Worm (Caenorhabditis elegans) whole organism, young adult: ENCODE data around the gene kdp-1.

ENCODE experiments used
- B0261.1 ChIP-seq: sonication (generic microtip); optimal IDR thresholded peaks from 2 replicates; lab custom pipeline; 2016; ENCODE audit warnings: mild to moderate bottlenecking, missing genetic modification characterization, moderate library complexity, missing compliant biosample characterization
- D2030.7 ChIP-seq: fragments of 200-800 bp; sonication (Bioruptor generic); IDR thresholded peaks from 2 replicates; pipeline ENCODE4 v1.3.6; 2022; ENCODE audit warnings: missing genetic modification reagents, missing genetic modification characterization, missing compliant biosample characterization
- F37B4.10 ChIP-seq: fragments of 200-800 bp; sonication (Bioruptor generic); IDR thresholded peaks from 2 replicates; pipeline ENCODE4 v1.3.6; 2022; ENCODE audit warnings: missing genetic modification characterization, missing compliant biosample characterization
- F39B2.1 ChIP-seq: fragments of 200-800 bp; sonication (Bioruptor generic); IDR thresholded peaks from 2 replicates; pipeline ENCODE4 v1.3.6; 2022; ENCODE audit warnings: missing genetic modification reagents, missing genetic modification characterization, missing compliant biosample characterization
- F55B11.4 ChIP-seq: sonication (generic microtip); optimal IDR thresholded peaks from 2 replicates; lab custom pipeline; 2016; ENCODE audit warnings: missing compliant biosample characterization, missing genetic modification characterization, borderline replicate concordance; ENCODE audit not compliant: insufficient read depth
- K12H6.12 ChIP-seq: fragments of 200-800 bp; sonication (Bioruptor generic); optimal IDR thresholded peaks from 2 replicates; lab custom pipeline; 2018; ENCODE audit warnings: mild to moderate bottlenecking, missing genetic modification characterization, missing compliant biosample characterization
- T26A5.8 ChIP-seq: sonication (generic microtip); optimal IDR thresholded peaks from 2 replicates; lab custom pipeline; 2016; ENCODE audit warnings: missing genetic modification characterization, missing compliant biosample characterization
- Y53G8AR.9 ChIP-seq: fragments of 200-800 bp; sonication (Bioruptor generic); conservative IDR thresholded peaks from 2 replicates; pipeline ENCODE4 v1.3.6; 2022; ENCODE audit warnings: missing genetic modification reagents, missing genetic modification characterization, missing compliant biosample characterization
- Y56A3A.18 ChIP-seq: fragments of 200-800 bp; sonication (Bioruptor generic); IDR thresholded peaks from 2 replicates; pipeline ENCODE4 v1.3.6; 2022; ENCODE audit warnings: missing genetic modification reagents, missing genetic modification characterization, missing compliant biosample characterization
- Y67H2A.10 ChIP-seq: fragments of 200-800 bp; sonication (Bioruptor generic); conservative IDR thresholded peaks from 2 replicates; pipeline ENCODE4 v1.3.6; 2022; ENCODE audit warnings: missing genetic modification reagents, missing genetic modification characterization, missing compliant biosample characterization
- akir-1 ChIP-seq: fragments of 200-800 bp; sonication (Bioruptor generic); optimal IDR thresholded peaks from 2 replicates; lab custom pipeline; 2018; ENCODE audit warnings: mild to moderate bottlenecking, missing genetic modification characterization, moderate library complexity, missing compliant biosample characterization
- attf-3 ChIP-seq: fragments of 200-800 bp; sonication (Bioruptor generic); conservative IDR thresholded peaks from 2 replicates; pipeline ENCODE4 v1.3.6; 2022; ENCODE audit warnings: missing genetic modification reagents, missing genetic modification characterization, missing compliant biosample characterization
- attf-5 ChIP-seq: fragments of 200-800 bp; sonication (Bioruptor generic); optimal IDR thresholded peaks from 2 replicates; lab custom pipeline; 2018; ENCODE audit warnings: mild to moderate bottlenecking, missing genetic modification characterization, missing compliant biosample characterization
- attf-6 ChIP-seq: fragments of 200-800 bp; sonication (Bioruptor generic); IDR thresholded peaks from 2 replicates; pipeline ENCODE4 v1.3.6; 2022; ENCODE audit warnings: missing genetic modification reagents, missing genetic modification characterization, missing compliant biosample characterization
- cebp-1 ChIP-seq, 2 experiments: fragments of 200-800 bp in 1 of 2; sonication (Bioruptor generic) in 1 of 2; sonication (generic microtip) in 1 of 2; IDR thresholded peaks in 1 of 2; optimal IDR thresholded peaks in 1 of 2; 2 replicates each; pipeline versions ENCODE4 v1.3.6 to Lab custom; 2017 to 2022; ENCODE audit warnings: missing compliant biosample characterization in 2 of 2, missing genetic modification characterization in 2 of 2, mild to moderate bottlenecking in 1 of 2, missing genetic modification reagents in 1 of 2, moderate library complexity in 1 of 2
- cebp-2 ChIP-seq: fragments of 200-800 bp; sonication (Bioruptor generic); IDR thresholded peaks from 2 replicates; pipeline ENCODE4 v1.3.6; 2022; ENCODE audit warnings: missing genetic modification characterization, missing compliant biosample characterization
- ceh-58 ChIP-seq: fragments of 200-800 bp; sonication (Bioruptor generic); IDR thresholded peaks from 2 replicates; pipeline ENCODE4 v1.3.6; 2022; ENCODE audit warnings: missing genetic modification characterization, missing compliant biosample characterization
- ceh-79 ChIP-seq: sonication (generic microtip); optimal IDR thresholded peaks from 2 replicates; lab custom pipeline; 2017; ENCODE audit warnings: mild to moderate bottlenecking, missing genetic modification characterization, missing compliant biosample characterization
- dox-1 ChIP-seq: fragments of 200-800 bp; sonication (Bioruptor generic); IDR thresholded peaks from 2 replicates; pipeline ENCODE4 v1.3.6; 2022; ENCODE audit warnings: missing genetic modification reagents, missing genetic modification characterization, missing compliant biosample characterization
- dpff-1 ChIP-seq: sonication (generic microtip); optimal IDR thresholded peaks from 2 replicates; lab custom pipeline; 2017; ENCODE audit warnings: mild to moderate bottlenecking, missing genetic modification characterization, missing compliant biosample characterization
- dpl-1 ChIP-seq: fragments of 150-350 bp; optimal IDR thresholded peaks from 2 replicates; lab custom pipeline; 2014; ENCODE audit warnings: missing biosample characterization, missing genetic modification reagents, missing genetic modification characterization
- efl-1 ChIP-seq: fragments of 150-350 bp; optimal IDR thresholded peaks from 2 replicates; lab custom pipeline; 2014; ENCODE audit warnings: missing biosample characterization, missing genetic modification reagents, missing genetic modification characterization
- hlh-12 ChIP-seq: sonication (generic microtip); optimal IDR thresholded peaks from 2 replicates; lab custom pipeline; 2016; ENCODE audit warnings: missing genetic modification characterization, missing compliant biosample characterization
- hmg-1.2 ChIP-seq: fragments of 200-800 bp; sonication (Bioruptor generic); IDR thresholded peaks from 2 replicates; pipeline ENCODE4 v1.3.6; 2022; ENCODE audit warnings: missing genetic modification reagents, missing genetic modification characterization, missing compliant biosample characterization
- lin-26 ChIP-seq: fragments of 200-800 bp; sonication (Bioruptor generic); IDR thresholded peaks from 2 replicates; pipeline ENCODE4 v1.3.6; 2022; ENCODE audit warnings: missing genetic modification reagents, missing genetic modification characterization, missing compliant biosample characterization
- lin-35 ChIP-seq, 3 experiments: fragments of 150-350 bp in 2 of 3; sonication (generic microtip) in 1 of 3; optimal IDR thresholded peaks; 2 replicates each; lab custom pipeline; 2014 to 2018; ENCODE audit warnings: missing biosample characterization in 3 of 3, missing genetic modification characterization in 3 of 3, missing genetic modification reagents in 3 of 3
- lsl-1 ChIP-seq: fragments of 200-800 bp; sonication (Bioruptor generic); optimal IDR thresholded peaks from 2 replicates; lab custom pipeline; 2018; ENCODE audit warnings: mild to moderate bottlenecking, missing genetic modification characterization, moderate library complexity, missing compliant biosample characterization
- madf-10 ChIP-seq: sonication (generic microtip); optimal IDR thresholded peaks from 2 replicates; lab custom pipeline; 2016; ENCODE audit warnings: mild to moderate bottlenecking, missing genetic modification characterization, missing compliant biosample characterization
- madf-8 ChIP-seq: fragments of 200-800 bp; sonication (Bioruptor generic); conservative IDR thresholded peaks from 2 replicates; pipeline ENCODE4 v1.3.6; 2022; ENCODE audit warnings: missing genetic modification reagents, missing genetic modification characterization, missing compliant biosample characterization
- nfya-2 ChIP-seq: fragments of 200-800 bp; sonication (Bioruptor generic); IDR thresholded peaks from 2 replicates; pipeline ENCODE4 v1.3.6; 2022; ENCODE audit warnings: missing genetic modification reagents, missing genetic modification characterization, missing compliant biosample characterization
- nhr-120 ChIP-seq: fragments of 200-800 bp; sonication (Bioruptor generic); IDR thresholded peaks from 2 replicates; pipeline ENCODE4 v1.3.6; 2022; ENCODE audit warnings: missing genetic modification characterization, missing compliant biosample characterization
- nhr-179 ChIP-seq: sonication (generic microtip); optimal IDR thresholded peaks from 2 replicates; lab custom pipeline; 2016; ENCODE audit warnings: mild to moderate bottlenecking, missing genetic modification characterization, missing compliant biosample characterization
- nhr-80 ChIP-seq: sonication (generic microtip); optimal IDR thresholded peaks from 2 replicates; lab custom pipeline; 2016; ENCODE audit warnings: missing genetic modification characterization, missing compliant biosample characterization
- nhr-90 ChIP-seq: sonication (generic microtip); optimal IDR thresholded peaks from 2 replicates; lab custom pipeline; 2016; ENCODE audit warnings: missing genotype, mild to moderate bottlenecking, missing genetic modification characterization, missing compliant biosample characterization
- pbrm-1 ChIP-seq: fragments of 200-800 bp; sonication (Bioruptor generic); IDR thresholded peaks from 2 replicates; pipeline ENCODE4 v1.3.6; 2022; ENCODE audit warnings: missing genetic modification reagents, missing genetic modification characterization, missing compliant biosample characterization
- rpc-1 ChIP-seq, 2 experiments: fragments of 150-350 bp in 1 of 2; sonication (generic microtip) in 1 of 2; optimal IDR thresholded peaks; 2 replicates each; lab custom pipeline; 2014 to 2018; ENCODE audit warnings: missing biosample characterization in 1 of 2, missing genetic modification characterization in 1 of 2, missing genetic modification reagents in 1 of 2, missing genotype in 1 of 2
- sdz-38 ChIP-seq: sonication (generic microtip); optimal IDR thresholded peaks from 2 replicates; lab custom pipeline; 2016; ENCODE audit warnings: missing genotype, missing genetic modification characterization, missing compliant biosample characterization
- snpc-4 ChIP-seq, 5 experiments: fragments of 150-350 bp in 1 of 5; sonication (generic microtip) in 4 of 5; optimal IDR thresholded peaks; 2 replicates each; lab custom pipeline; 2014 to 2018; ENCODE audit warnings: missing genetic modification characterization in 5 of 5, missing biosample characterization in 3 of 5, antibody characterized with exemption in 2 of 5, mild to moderate bottlenecking in 2 of 5, missing compliant biosample characterization in 2 of 5, missing genotype in 2 of 5, moderate library complexity in 2 of 5, missing genetic modification reagents in 1 of 5
- tbp1 ChIP-seq: fragments of 200-800 bp; sonication (Bioruptor generic); optimal IDR thresholded peaks from 2 replicates; lab custom pipeline; 2018; ENCODE audit warnings: mild to moderate bottlenecking, missing genetic modification characterization, missing compliant biosample characterization
- xnd-1 ChIP-seq: sonication (generic microtip); optimal IDR thresholded peaks from 2 replicates; lab custom pipeline; 2016; ENCODE audit warnings: missing genotype, missing genetic modification reagents, missing genetic modification characterization, missing compliant biosample characterization
- zim-3 ChIP-seq: sonication (generic microtip); optimal IDR thresholded peaks from 2 replicates; lab custom pipeline; 2017; ENCODE audit warnings: mild to moderate bottlenecking, missing genetic modification characterization, moderate library complexity, missing compliant biosample characterization
- ztf-26 ChIP-seq: sonication (generic microtip); optimal IDR thresholded peaks from 2 replicates; lab custom pipeline; 2017; ENCODE audit warnings: missing genetic modification characterization, missing compliant biosample characterization

Gene kdp-1

ce11 chrIV:13272494-13272893 lies 27.5 kb upstream of the kdp-1 start, which contains the start of gene unc-26:
unc-26 (minus strand) TSS chrIV:13272516.
- TF ChIP-seq Y53G8AR.9 (GFP tag; lab: Robert Waterston, UW) (no peak), hmg-1.2 (GFP tag; lab: Robert Waterston, UW) (peak; percentile 93)

ce11 chrIV:13282778-13283177 lies 17.2 kb upstream of the kdp-1 start, which contains the start of gene cpsf-3:
cpsf-3 (minus strand) TSS chrIV:13282878.
- TF ChIP-seq efl-1 (GFP tag; lab: Kevin White, UChicago) (no peak), ceh-58 (no peak), lin-26 (no peak), F37B4.10 (GFP tag; lab: Robert Waterston, UW) (no peak), madf-8 (GFP tag; lab: Robert Waterston, UW) (no peak), D2030.7 (GFP tag; lab: Robert Waterston, UW) (no peak), Y67H2A.10 (GFP tag; lab: Robert Waterston, UW) (no peak), madf-10 (tag; lab: Kevin White, UChicago) (no peak), nhr-90 (tag; lab: Kevin White, UChicago) (no peak), tbp1 (GFP tag; lab: Kevin White, UChicago) (no peak), lin-35 (GFP tag; optimal IDR thresholded peaks at IDR 0.05; lab: Kevin White, UChicago) (no peak), attf-6 (GFP tag; lab: Robert Waterston, UW) (no peak), pbrm-1 (no peak), dpff-1 (no peak)
- TF ChIP-seq, all 124 proteins: peak for 0

DNA sequence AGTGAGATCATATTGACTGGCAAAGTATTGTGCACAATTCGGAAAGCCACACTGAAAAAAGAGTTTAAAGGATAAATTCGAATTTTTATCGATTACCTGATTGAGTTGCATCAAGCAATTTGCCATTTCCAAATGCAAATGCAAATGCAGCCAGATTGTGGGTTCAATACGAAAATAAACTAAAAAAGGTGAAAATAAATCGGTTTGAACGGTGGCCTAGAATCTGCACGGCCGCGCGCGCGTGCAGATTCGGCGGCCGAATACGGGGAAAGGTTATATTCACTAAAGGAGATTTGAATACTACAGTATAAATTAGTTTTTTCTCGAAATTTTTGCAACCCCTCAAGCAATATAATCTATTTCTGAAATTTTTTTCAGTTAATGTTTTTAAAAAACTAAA lies 10.7 kb upstream of the kdp-1 start, which contains the start of gene Y67H2A.10:
Gene Y67H2A.10, minus strand, starts transcription at position 184 of the 400 bp plus-strand sequence.
- TF ChIP-seq attf-5 (GFP tag; lab: Kevin White, UChicago) (peak; percentile 16), sdz-38 (tag; lab: Kevin White, UChicago) (no peak), attf-3 (no peak), rpc-1 (optimal IDR thresholded peaks at IDR 0.05; lab: Kevin White, UChicago) (no peak), rpc-1 (tag; optimal IDR thresholded peaks at IDR 0.05; lab: Kevin White, UChicago) (no peak), efl-1 (GFP tag; lab: Kevin White, UChicago) (peak; percentile 21), ztf-26 (no peak), hlh-12 (tag; lab: Kevin White, UChicago) (no peak), nhr-179 (tag; lab: Kevin White, UChicago) (no peak), cebp-2 (0 out of 2 replicates have a peak, but pooled peaks have one; percentile 51), cebp-1 (GFP tag; IDR thresholded peaks at IDR 0.05; lab: Robert Waterston, UW) (no peak), cebp-1 (tag; optimal IDR thresholded peaks at IDR 0.05; lab: Kevin White, UChicago) (no peak)

- TF ChIP-seq efl-1 (GFP tag; lab: Kevin White, UChicago), result no peak
- TF ChIP-seq lsl-1 (GFP tag; lab: Kevin White, UChicago), result peak; percentile 81
- peak; percentile 4 for TF ChIP-seq dpl-1 (GFP tag; lab: Kevin White, UChicago)
- TF ChIP-seq dox-1, result no peak
- no peak for TF ChIP-seq ceh-79 (tag; lab: Kevin White, UChicago)
- TF ChIP-seq nhr-80, result no peak
- TF ChIP-seq zim-3, result no peak
- no peak for TF ChIP-seq pbrm-1
- no peak for TF ChIP-seq sdz-38 (tag; lab: Kevin White, UChicago)
- no peak for TF ChIP-seq F55B11.4 (tag; lab: Kevin White, UChicago)
- TF ChIP-seq akir-1 (GFP tag; lab: Kevin White, UChicago), result no peak
- peak; percentile 50; the same call in 1 of the 2 replicates for TF ChIP-seq D2030.7 (GFP tag; lab: Robert Waterston, UW)
- no peak for TF ChIP-seq K12H6.12 (tag; lab: Kevin White, UChicago)
- no peak for TF ChIP-seq snpc-4 (GFP tag; optimal IDR thresholded peaks at IDR 0.05; lab: Kevin White, UChicago)
- TF ChIP-seq snpc-4 (tag; optimal IDR thresholded peaks at IDR 0.05; lab: Kevin White, UChicago), result peak in 1 of 4 experiments; percentile 43
- no peak for TF ChIP-seq Y56A3A.18 (GFP tag; lab: Robert Waterston, UW)
- no peak for TF ChIP-seq B0261.1 (tag; lab: Kevin White, UChicago)
- no peak for TF ChIP-seq nhr-90 (tag; lab: Kevin White, UChicago)
- no peak for TF ChIP-seq F39B2.1 (GFP tag; lab: Robert Waterston, UW)
- TF ChIP-seq T26A5.8 (tag; lab: Kevin White, UChicago), result no peak
- no peak for TF ChIP-seq Y67H2A.10 (GFP tag; lab: Robert Waterston, UW)
- no peak for TF ChIP-seq madf-10 (tag; lab: Kevin White, UChicago)
- peak; percentile 20 for TF ChIP-seq xnd-1 (tag; lab: Kevin White, UChicago)
- TF ChIP-seq nfya-2 (GFP tag; lab: Robert Waterston, UW), result no peak
- TF ChIP-seq nhr-120 (GFP tag; lab: Robert Waterston, UW), result no peak
Measured at ce11 chrIV:13290239-13290638, 9.7 kb upstream of the kdp-1 start.
